Worm (Caenorhabditis elegans) whole organism, mixed stage, embryonic: ENCODE results near the gene C09B8.3.

Source experiments
- blmp-1 ChIP-seq: fragments of 150-350 bp; optimal IDR thresholded peaks from 2 replicates; lab custom pipeline; 2014; ENCODE audit warnings: missing biosample characterization, missing genetic modification characterization
- elt-1 ChIP-seq: sonication (generic microtip); optimal IDR thresholded peaks from 2 replicates; lab custom pipeline; 2017; ENCODE audit warnings: missing genetic modification characterization, mild to moderate bottlenecking, missing compliant biosample characterization, antibody characterized with exemption, moderate library complexity, borderline replicate concordance; ENCODE audit not compliant: insufficient read depth
- elt-3 ChIP-seq: fragments of 150-350 bp; optimal IDR thresholded peaks from 2 replicates; lab custom pipeline; 2014; ENCODE audit warnings: missing biosample characterization, missing genetic modification characterization
- hlh-1 ChIP-seq: fragments of 150-350 bp; optimal IDR thresholded peaks from 2 replicates; lab custom pipeline; 2014; ENCODE audit warnings: missing biosample characterization, missing genetic modification reagents, missing genetic modification characterization
- lin-32 ChIP-seq: fragments of 200-800 bp; sonication (Bioruptor generic); optimal IDR thresholded peaks from 2 replicates; lab custom pipeline; 2018; ENCODE audit warnings: mild to moderate bottlenecking, missing genetic modification characterization, missing compliant biosample characterization
- lsy-2 ChIP-seq: fragments of 150-350 bp; optimal IDR thresholded peaks from 2 replicates; lab custom pipeline; 2014; ENCODE audit warnings: missing biosample characterization, missing genetic modification characterization
- nhr-12 ChIP-seq: fragments of 150-350 bp; optimal IDR thresholded peaks from 2 replicates; lab custom pipeline; 2014; ENCODE audit warnings: missing biosample characterization, missing genetic modification characterization
- nhr-237 ChIP-seq: fragments of 150-350 bp; optimal IDR thresholded peaks from 2 replicates; lab custom pipeline; 2014; ENCODE audit warnings: missing biosample characterization, missing genetic modification characterization
- snpc-4 ChIP-seq: fragments of 150-350 bp; optimal IDR thresholded peaks from 2 replicates; lab custom pipeline; 2014; ENCODE audit warnings: missing biosample characterization, missing genetic modification characterization
- unc-120 ChIP-seq: sonication (generic microtip); optimal IDR thresholded peaks from 2 replicates; lab custom pipeline; 2017; ENCODE audit warnings: missing genetic modification characterization, missing compliant biosample characterization; ENCODE audit not compliant: poor library complexity, severe bottlenecking
- unc-39 ChIP-seq: fragments of 150-350 bp; optimal IDR thresholded peaks from 2 replicates; lab custom pipeline; 2014; ENCODE audit warnings: missing biosample characterization, missing genetic modification characterization
- zip-8 ChIP-seq: fragments of 150-350 bp; optimal IDR thresholded peaks from 2 replicates; lab custom pipeline; 2014; ENCODE audit warnings: missing biosample characterization, missing genetic modification characterization
- ztf-11 ChIP-seq: fragments of 150-350 bp; optimal IDR thresholded peaks from 2 replicates; lab custom pipeline; 2014; ENCODE audit warnings: missing biosample characterization, missing genetic modification characterization

ce11 chrX:6052744-6053143, 42.3 kb upstream of the C09B8.3 start, which contains the start of gene C45B2.6:
- no peak for TF ChIP-seq ztf-11 (tag; lab: Kevin White, UChicago)
- TF ChIP-seq nhr-12 = no peak
- TF ChIP-seq lsy-2 (tag; lab: Kevin White, UChicago) = no peak
- TF ChIP-seq hlh-1 = no peak
- no peak for TF ChIP-seq unc-39 (tag; lab: Kevin White, UChicago)
- TF ChIP-seq elt-3 (tag; lab: Kevin White, UChicago) = no peak
- no peak for TF ChIP-seq unc-120 (tag; lab: Kevin White, UChicago)
- no peak for TF ChIP-seq snpc-4
- no peak for TF ChIP-seq elt-1 (tag; lab: Kevin White, UChicago)
- TF ChIP-seq nhr-237 (tag; lab: Kevin White, UChicago) = no peak
- no peak for TF ChIP-seq lin-32 (GFP tag; lab: Kevin White, UChicago)
- TF ChIP-seq blmp-1 (tag; lab: Kevin White, UChicago) = no peak
- no peak for TF ChIP-seq zip-8 (tag; lab: Kevin White, UChicago)
